Fruit fly (Drosophila melanogaster): ENCODE results near the gene Got2.

DNA sequence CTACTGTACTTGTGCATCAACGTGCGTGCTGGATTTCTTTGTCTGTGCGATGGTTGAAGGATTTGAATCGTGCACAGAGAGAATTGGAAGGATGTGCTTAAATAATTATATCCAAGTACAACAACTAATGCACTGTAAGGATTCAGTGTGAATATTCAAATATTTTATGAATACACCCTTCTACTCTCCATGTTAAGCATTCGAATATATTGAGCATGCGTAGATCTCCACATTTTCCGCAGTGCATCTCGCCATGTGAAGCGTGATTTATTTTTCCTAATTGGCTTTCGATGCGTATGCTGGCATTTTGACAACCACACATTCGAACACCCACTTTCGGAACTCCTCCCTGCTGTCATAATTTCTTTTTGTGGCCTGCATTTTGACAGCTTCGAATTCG, 27.5 kb downstream of the Got2 start:
- TF ChIP-seq usp (GFP tag; optimal IDR thresholded peaks at IDR 0.05) (no peak), pan (optimal IDR thresholded peaks at IDR 0.05) (no peak), EcR (GFP tag; optimal IDR thresholded peaks at IDR 0.05) (no peak)
